Fruit fly (Drosophila melanogaster) whole organism, wandering third instar larva: ENCODE results near the gene kipf.
A peak's percentile ranks its signal among the peaks of the same experiment; 100 is the strongest.

ENCODE experiments used
- Abd-B ChIP-seq: fragments of >200 bp; optimal IDR thresholded peaks from 2 replicates; lab custom pipeline; 2017; ENCODE audit warnings: missing biosample characterization, missing genetic modification characterization
- Hr83 ChIP-seq: fragments of 200-300 bp; sonication (Bioruptor generic); optimal IDR thresholded peaks from 2 replicates; lab custom pipeline; 2016; ENCODE audit warnings: missing biosample characterization, mild to moderate bottlenecking, missing genetic modification characterization, moderate library complexity; ENCODE audit not compliant: poor library complexity, severe bottlenecking
- Mio ChIP-seq: sonication (Bioruptor generic); optimal IDR thresholded peaks from 2 replicates; lab custom pipeline; 2016; ENCODE audit warnings: missing biosample characterization, missing genetic modification characterization
- Myc ChIP-seq: fragments of >200 bp; optimal IDR thresholded peaks from 2 replicates; lab custom pipeline; 2017
- OdsH ChIP-seq: fragments of 200-800 bp; sonication (Bioruptor generic); optimal IDR thresholded peaks from 2 replicates; lab custom pipeline; 2016; ENCODE audit warnings: missing biosample characterization, mild to moderate bottlenecking, missing genetic modification characterization
- dl ChIP-seq, 2 experiments: fragments of 175-275, 200-275 bp in 1 of 2; fragments of 200-275 bp in 1 of 2; sonication (Bioruptor generic); optimal IDR thresholded peaks; lab custom pipeline; 2018; ENCODE audit warnings: mild to moderate bottlenecking in 2 of 2, missing biosample characterization in 2 of 2, missing genetic modification characterization in 2 of 2, moderate library complexity in 2 of 2; ENCODE audit not compliant: partially characterized antibody in 2 of 2, insufficient read depth in 1 of 2
- fru ChIP-seq: fragments of 200-800 bp; sonication (Bioruptor generic); optimal IDR thresholded peaks from 3 replicates; lab custom pipeline; 2016; ENCODE audit warnings: missing biosample characterization, mild to moderate bottlenecking, missing genetic modification characterization
- sv ChIP-seq: fragments of 200-800 bp; sonication (Bioruptor generic); optimal IDR thresholded peaks from 3 replicates; lab custom pipeline; 2016; ENCODE audit warnings: missing biosample characterization, missing genetic modification characterization
- usp ChIP-seq: fragments of >200 bp; optimal IDR thresholded peaks from 2 replicates; lab custom pipeline; 2017; ENCODE audit warnings: missing biosample characterization, missing genetic modification characterization

DNA sequence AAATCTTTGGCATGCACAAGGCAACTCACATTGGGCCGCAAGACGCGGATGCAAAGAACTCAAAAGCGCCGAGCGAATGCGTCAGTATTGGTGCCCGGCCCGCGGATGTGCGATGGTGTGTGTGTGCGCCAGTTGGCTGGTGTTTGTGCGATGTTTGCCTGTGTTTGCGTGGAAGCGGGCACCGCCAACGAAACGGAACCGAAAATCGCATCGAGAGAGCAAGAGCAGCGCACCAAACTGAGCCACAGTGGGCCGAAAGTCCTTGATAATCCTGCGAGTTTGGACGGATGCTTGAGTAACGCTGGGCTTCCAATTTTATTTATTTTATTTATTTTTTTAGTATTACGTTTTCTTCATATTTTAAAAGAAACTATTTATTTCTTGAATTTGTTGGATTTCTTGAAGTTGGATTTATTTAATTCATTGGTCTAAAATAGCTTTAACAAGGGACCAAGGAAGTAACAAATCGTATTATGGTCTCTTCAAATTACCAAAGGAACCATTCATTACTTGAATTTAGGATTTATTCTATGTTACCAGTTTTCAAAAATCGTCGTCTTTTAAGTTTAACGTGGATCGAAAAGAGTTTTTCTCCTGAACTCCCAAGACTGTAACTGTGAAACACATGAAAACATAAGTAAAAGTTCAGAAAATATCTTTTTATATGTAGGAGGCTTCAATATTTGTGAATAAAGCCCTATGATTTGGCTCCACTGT is 49.3 kb downstream of the kipf start:
- TF ChIP-seq fru (GFP tag; lab: Kevin White, UChicago) (peak; percentile 45), OdsH (GFP tag; lab: Kevin White, UChicago) (peak; percentile 37), usp (GFP tag; lab: Kevin White, UChicago) (no peak), Hr83 (peak; percentile 48), Mio (no peak), sv (peak; percentile 8), Abd-B (GFP tag; lab: Kevin White, UChicago) (no peak), Myc (lab: Kevin White, UChicago) (no peak), dl (GFP tag; optimal IDR thresholded peaks at IDR 0.05; lab: Kevin White, UChicago; ENCODE audit: insufficient read depth in 1 of 2, partially characterized antibody in 2 of 2) (peak in 1 of 2 experiments; percentile 32)
